Worm (Caenorhabditis elegans) whole organism, L4 larva: Measurements from ENCODE around the gene C13F10.1.
A peak's percentile ranks its signal among the peaks of the same experiment; 100 is the strongest.

Experiments used
- aly-2 ChIP-seq: sonication (generic microtip); optimal IDR thresholded peaks from 2 replicates; lab custom pipeline; 2018; ENCODE audit warnings: missing biosample characterization, missing genetic modification characterization
- attf-4 ChIP-seq: sonication (generic microtip); optimal IDR thresholded peaks from 3 replicates; lab custom pipeline; 2017; ENCODE audit warnings: missing biosample characterization, missing genetic modification characterization
- daf-19 ChIP-seq: fragments of 200-800 bp; sonication (Bioruptor generic); conservative IDR thresholded peaks from 2 replicates; pipeline ENCODE4 v1.3.6; 2022; ENCODE audit warnings: missing genetic modification characterization, missing compliant biosample characterization
- fkh-10 ChIP-seq: fragments of 150-350 bp; optimal IDR thresholded peaks from 2 replicates; lab custom pipeline; 2014; ENCODE audit warnings: missing biosample characterization, missing genetic modification reagents, missing genetic modification characterization
- lim-7 ChIP-seq: fragments of 200-800 bp; sonication (Bioruptor generic); IDR thresholded peaks from 2 replicates; pipeline ENCODE4 v1.3.6; 2022; ENCODE audit warnings: missing genetic modification characterization, missing compliant biosample characterization
- nhr-102 ChIP-seq: sonication (generic microtip); optimal IDR thresholded peaks from 2 replicates; lab custom pipeline; 2016; ENCODE audit warnings: mild to moderate bottlenecking, missing genetic modification characterization, moderate library complexity, missing compliant biosample characterization
- nhr-48 ChIP-seq: sonication (generic microtip); optimal IDR thresholded peaks from 2 replicates; lab custom pipeline; 2016; ENCODE audit warnings: mild to moderate bottlenecking, missing genetic modification characterization, missing compliant biosample characterization
- unc-62 ChIP-seq, 3 experiments: fragments of 150-350 bp in 1 of 3; sonication (generic microtip); optimal IDR thresholded peaks in 2 of 3; peaks in 1 of 3; 1 replicate in 1 of 3; 2 replicates in 2 of 3; lab custom pipeline; 2014 to 2017; ENCODE audit warnings: missing biosample characterization in 3 of 3, missing genetic modification characterization in 3 of 3, missing genetic modification reagents in 3 of 3, missing genotype in 1 of 3
- zfp-3 ChIP-seq: fragments of 200-800 bp; sonication (Bioruptor generic); conservative IDR thresholded peaks from 2 replicates; pipeline ENCODE4 v1.3.6; 2022; ENCODE audit warnings: missing genetic modification reagents, missing genetic modification characterization, missing compliant biosample characterization

- no peak for TF ChIP-seq fkh-10 (GFP tag; lab: Kevin White, UChicago)
- TF ChIP-seq nhr-48 (tag; lab: Kevin White, UChicago), result no peak
- TF ChIP-seq aly-2 (tag; lab: Kevin White, UChicago), result no peak
- TF ChIP-seq nhr-102 (tag; lab: Kevin White, UChicago), result no peak
- TF ChIP-seq daf-19, result no peak
- no peak for TF ChIP-seq zfp-3 (GFP tag; lab: Robert Waterston, UW)
- TF ChIP-seq unc-62 (GFP tag; optimal IDR thresholded peaks at IDR 0.05 in 1 of 2; lab: Kevin White, UChicago), result peak in 1 of 2 experiments; percentile 32
- no peak for TF ChIP-seq unc-62 (tag; optimal IDR thresholded peaks at IDR 0.05; lab: Kevin White, UChicago)
- no peak for TF ChIP-seq lim-7
- no peak for TF ChIP-seq attf-4 (tag; lab: Kevin White, UChicago)
Observed at ce11 chrV:7220973-7221519, 2.8 kb upstream of the C13F10.1 start, which contains the start of the genes C13F10.8, C13F10.6 and kxd-1.
